Fruit fly (Drosophila melanogaster) Kc167 (cell line): ENCODE measurements around the gene CG12519.

Experiments
- Myc ChIP-seq: fragments of >200 bp; optimal IDR thresholded peaks from 2 replicates; lab custom pipeline; 2017; ENCODE audit warnings: missing external identifiers
- h ChIP-seq: fragments of >200 bp; optimal IDR thresholded peaks from 3 replicates; lab custom pipeline; 2018; ENCODE audit warnings: missing external identifiers

dm6 chr3L:19497623-19498022 lies 25.3 kb downstream of the CG12519 start, which contains the start of gene CG9449:
- TF ChIP-seq h: no peak
- no peak for TF ChIP-seq Myc (lab: Kevin White, UChicago)
